Fruit fly (Drosophila melanogaster) whole organism, embryonic: ENCODE results near the gene Lcp65Aa.

ENCODE experiments used
- Adf1 ChIP-seq: fragments of 200-800 bp; sonication (Bioruptor generic); IDR thresholded peaks from 2 replicates; pipeline ENCODE4 v1.3.6; 2022; ENCODE audit warnings: missing biosample characterization, missing genetic modification characterization
- BEAF-32 ChIP-seq: fragments of 200-800 bp; sonication (Bioruptor generic); optimal IDR thresholded peaks from 3 replicates; lab custom pipeline; 2017; ENCODE audit warnings: missing biosample characterization, missing genetic modification characterization, mild to moderate bottlenecking, moderate library complexity, missing genetic modification reagents
- CG10274 ChIP-seq: fragments of 200-800 bp; sonication (Bioruptor generic); optimal IDR thresholded peaks from 3 replicates; lab custom pipeline; 2017; ENCODE audit warnings: missing biosample characterization, mild to moderate bottlenecking, missing genetic modification characterization
- CG10959 ChIP-seq: fragments of 200-800 bp; sonication (Bioruptor generic); IDR thresholded peaks from 2 replicates; pipeline ENCODE4 v1.3.6; 2022; ENCODE audit warnings: missing biosample characterization, missing genetic modification characterization
- CG11696 ChIP-seq: fragments of 200-800 bp; sonication (Bioruptor generic); IDR thresholded peaks from 2 replicates; pipeline ENCODE4 v1.3.6; 2022; ENCODE audit warnings: missing biosample characterization, missing genetic modification characterization
- CG12391 ChIP-seq: fragments of 200-800 bp; sonication (Bioruptor generic); optimal IDR thresholded peaks from 3 replicates; lab custom pipeline; 2018; ENCODE audit warnings: missing biosample characterization, mild to moderate bottlenecking, missing genetic modification characterization, moderate library complexity
- CG13287 ChIP-seq: fragments of 200-800 bp; sonication (Bioruptor generic); IDR thresholded peaks from 2 replicates; pipeline ENCODE4 v1.3.6; 2022; ENCODE audit warnings: missing biosample characterization, missing genetic modification characterization; ENCODE audit not compliant: partially characterized antibody
- CG14050 ChIP-seq: fragments of 200-800 bp; sonication (Bioruptor generic); IDR thresholded peaks from 3 replicates; pipeline ENCODE4 v1.3.6; 2022; ENCODE audit warnings: missing biosample characterization, missing genetic modification characterization
- CG14965 ChIP-seq: fragments of 200-800 bp; sonication (Bioruptor generic); optimal IDR thresholded peaks from 2 replicates; lab custom pipeline; 2016; ENCODE audit warnings: missing biosample characterization, missing genetic modification characterization, borderline replicate concordance
- CG15011 ChIP-seq: fragments of 200-800 bp; sonication (Bioruptor generic); optimal IDR thresholded peaks from 3 replicates; lab custom pipeline; 2018; ENCODE audit warnings: missing biosample characterization, mild to moderate bottlenecking, missing genetic modification characterization
- CG15514 ChIP-seq: fragments of 200-800 bp; sonication (Bioruptor generic); optimal IDR thresholded peaks from 3 replicates; lab custom pipeline; 2017; ENCODE audit warnings: missing biosample characterization, missing genetic modification characterization, mild to moderate bottlenecking, moderate library complexity, missing genetic modification reagents
- CG1647 ChIP-seq: fragments of 200-800 bp; sonication (Bioruptor generic); optimal IDR thresholded peaks from 3 replicates; lab custom pipeline; 2016; ENCODE audit warnings: missing biosample characterization, missing genetic modification characterization
- CG18011 ChIP-seq: fragments of 200-800 bp; sonication (Bioruptor generic); optimal IDR thresholded peaks from 2 replicates; lab custom pipeline; 2017; ENCODE audit warnings: missing biosample characterization, missing genetic modification characterization, mild to moderate bottlenecking, moderate library complexity, missing genotype
- CG18262 ChIP-seq: fragments of 200-800 bp; optimal IDR thresholded peaks from 3 replicates; lab custom pipeline; 2019; ENCODE audit warnings: missing biosample characterization, mild to moderate bottlenecking, missing genetic modification characterization, moderate library complexity
- CG18476 ChIP-seq: fragments of 200-800 bp; sonication (Bioruptor generic); optimal IDR thresholded peaks from 2 replicates; lab custom pipeline; 2016; ENCODE audit warnings: missing biosample characterization, mild to moderate bottlenecking, missing genetic modification characterization
- CG3163 ChIP-seq: fragments of 200-800 bp; sonication (Bioruptor generic); optimal IDR thresholded peaks from 3 replicates; lab custom pipeline; 2016; ENCODE audit warnings: missing biosample characterization, missing genetic modification characterization
- CG32532 ChIP-seq: fragments of 200-800 bp; sonication (Bioruptor generic); IDR thresholded peaks from 2 replicates; pipeline ENCODE4 v1.3.6; 2022; ENCODE audit warnings: missing biosample characterization, missing genetic modification characterization
- CG32767 ChIP-seq: fragments of 200-800 bp; sonication (Bioruptor generic); IDR thresholded peaks from 2 replicates; pipeline ENCODE4 v1.3.6; 2022; ENCODE audit warnings: missing biosample characterization, missing genetic modification characterization
- CG7987 ChIP-seq: fragments of 200-800 bp; sonication (Bioruptor generic); optimal IDR thresholded peaks from 2 replicates; lab custom pipeline; 2018; ENCODE audit warnings: missing biosample characterization, mild to moderate bottlenecking, missing genetic modification characterization, moderate library complexity
- CG8765 ChIP-seq: fragments of 200-800 bp; sonication (Bioruptor generic); IDR thresholded peaks from 2 replicates; pipeline ENCODE4 v1.3.6; 2022; ENCODE audit warnings: missing biosample characterization, missing genetic modification characterization
- Ets65A ChIP-seq: fragments of 200-800 bp; sonication (Bioruptor generic); peaks from one replicate; lab custom pipeline; 2016; ENCODE audit warnings: missing biosample characterization, missing genetic modification characterization
- HLH54F ChIP-seq: fragments of 200-800 bp; sonication (Bioruptor generic); optimal IDR thresholded peaks from 3 replicates; lab custom pipeline; 2016; ENCODE audit warnings: missing biosample characterization, missing genetic modification characterization
- Hsf ChIP-seq: fragments of 200-800 bp; sonication (Bioruptor generic); optimal IDR thresholded peaks from 3 replicates; lab custom pipeline; 2016; ENCODE audit warnings: missing biosample characterization, missing genetic modification characterization
- Lhr ChIP-seq: fragments of 200-800 bp; sonication (Bioruptor generic); optimal IDR thresholded peaks from 3 replicates; lab custom pipeline; 2017; ENCODE audit warnings: mild to moderate bottlenecking, missing biosample characterization, missing genetic modification reagents, missing genetic modification characterization
- MESR4 ChIP-seq: fragments of 200-800 bp; sonication (Bioruptor generic); optimal IDR thresholded peaks from 2 replicates; lab custom pipeline; 2018; ENCODE audit warnings: missing biosample characterization, mild to moderate bottlenecking, missing genetic modification characterization, moderate library complexity
- NfI ChIP-seq: fragments of 200-800 bp; sonication (Bioruptor generic); optimal IDR thresholded peaks from 3 replicates; lab custom pipeline; 2018; ENCODE audit warnings: missing biosample characterization, mild to moderate bottlenecking, missing genetic modification characterization, moderate library complexity
- Poxn ChIP-seq: fragments of 200-800 bp; sonication (Bioruptor generic); IDR thresholded peaks from 2 replicates; pipeline ENCODE4 v1.3.6; 2022; ENCODE audit warnings: missing biosample characterization, missing genetic modification characterization
- Ptx1 ChIP-seq: fragments of 200-800 bp; sonication (Bioruptor generic); IDR thresholded peaks from 2 replicates; pipeline ENCODE4 v1.3.6; 2022; ENCODE audit warnings: missing biosample characterization, missing genetic modification characterization
- Sry-β ChIP-seq: fragments of 200-800 bp; sonication (Bioruptor generic); optimal IDR thresholded peaks from 2 replicates; lab custom pipeline; 2018; ENCODE audit warnings: missing biosample characterization, mild to moderate bottlenecking, missing genetic modification characterization, moderate library complexity
- Xrp1 ChIP-seq: fragments of 200-800 bp; sonication (Bioruptor generic); IDR thresholded peaks from 2 replicates; pipeline ENCODE4 v1.3.6; 2022; ENCODE audit warnings: missing biosample characterization, missing genetic modification characterization
- bcd ChIP-seq: fragments of 200-800 bp; sonication (Bioruptor generic); optimal IDR thresholded peaks from 2 replicates; lab custom pipeline; 2017; ENCODE audit warnings: missing biosample characterization, mild to moderate bottlenecking, missing genetic modification characterization
- chm ChIP-seq: fragments of 200-800 bp; sonication (Bioruptor generic); IDR thresholded peaks from 2 replicates; pipeline ENCODE4 v1.3.6; 2022; ENCODE audit warnings: missing biosample characterization, missing genetic modification characterization
- chn ChIP-seq: fragments of 200-800 bp; sonication (Bioruptor generic); optimal IDR thresholded peaks from 2 replicates; lab custom pipeline; 2016; ENCODE audit warnings: missing biosample characterization, missing genetic modification characterization
- disco-r ChIP-seq: fragments of 200-800 bp; sonication (Bioruptor generic); optimal IDR thresholded peaks from 2 replicates; lab custom pipeline; 2016; ENCODE audit warnings: missing biosample characterization, missing genetic modification characterization
- ems ChIP-seq: fragments of 200-800 bp; sonication (Bioruptor generic); optimal IDR thresholded peaks from 3 replicates; lab custom pipeline; 2016; ENCODE audit warnings: missing biosample characterization, missing genetic modification characterization
- ham ChIP-seq: fragments of 200-800 bp; sonication (Bioruptor generic); IDR thresholded peaks from 2 replicates; pipeline ENCODE4 v1.3.6; 2022; ENCODE audit warnings: missing biosample characterization, missing genetic modification characterization
- hb ChIP-seq: fragments of 200-800 bp; sonication (Bioruptor generic); IDR thresholded peaks from 3 replicates; pipeline ENCODE4 v1.3.6; 2022; ENCODE audit warnings: missing biosample characterization, missing genetic modification characterization; ENCODE audit not compliant: partially characterized antibody
- hbn ChIP-seq: fragments of 200-800 bp; sonication (Bioruptor generic); IDR thresholded peaks from 2 replicates; pipeline ENCODE4 v1.3.6; 2022; ENCODE audit warnings: missing biosample characterization, missing genetic modification characterization; ENCODE audit not compliant: partially characterized antibody
- ind ChIP-seq: fragments of 200-800 bp; sonication (Bioruptor generic); optimal IDR thresholded peaks from 3 replicates; lab custom pipeline; 2016; ENCODE audit warnings: missing biosample characterization, missing genetic modification characterization
- mam ChIP-seq: fragments of 200-800 bp; sonication (Bioruptor generic); optimal IDR thresholded peaks from 3 replicates; lab custom pipeline; 2016; ENCODE audit warnings: missing biosample characterization, missing genetic modification characterization
- mirr ChIP-seq: fragments of 200-800 bp; sonication (Bioruptor generic); optimal IDR thresholded peaks from 3 replicates; lab custom pipeline; 2018; ENCODE audit warnings: missing biosample characterization, mild to moderate bottlenecking, missing genetic modification characterization
- nerfin-2 ChIP-seq: fragments of 200-800 bp; sonication (Bioruptor generic); IDR thresholded peaks from 2 replicates; pipeline ENCODE4 v1.3.6; 2022; ENCODE audit warnings: missing biosample characterization, missing genetic modification characterization; ENCODE audit not compliant: partially characterized antibody
- pum ChIP-seq: fragments of 200-800 bp; sonication (Bioruptor generic); optimal IDR thresholded peaks from 2 replicates; lab custom pipeline; 2016; ENCODE audit warnings: missing biosample characterization, missing genetic modification characterization
- run ChIP-seq: fragments of 200-800 bp; sonication (Bioruptor generic); optimal IDR thresholded peaks from 3 replicates; lab custom pipeline; 2018; ENCODE audit warnings: missing biosample characterization, mild to moderate bottlenecking, missing genetic modification characterization
- sd ChIP-seq: fragments of 200-800 bp; sonication (Bioruptor generic); optimal IDR thresholded peaks from 3 replicates; lab custom pipeline; 2018; ENCODE audit warnings: missing biosample characterization, mild to moderate bottlenecking, missing genetic modification characterization, moderate library complexity
- sens-2 ChIP-seq: fragments of 200-800 bp; sonication (Bioruptor generic); IDR thresholded peaks from 2 replicates; pipeline ENCODE4 v1.3.6; 2022; ENCODE audit warnings: missing biosample characterization, missing genetic modification characterization
- sna ChIP-seq: fragments of 200-800 bp; sonication (Bioruptor generic); IDR thresholded peaks from 2 replicates; pipeline ENCODE4 v1.3.6; 2022; ENCODE audit warnings: missing biosample characterization, missing genetic modification characterization; ENCODE audit not compliant: partially characterized antibody
- sug ChIP-seq: fragments of 200-800 bp; optimal IDR thresholded peaks from 2 replicates; lab custom pipeline; 2019; ENCODE audit warnings: missing biosample characterization, mild to moderate bottlenecking, missing genetic modification characterization, moderate library complexity
- tup ChIP-seq: fragments of 200-800 bp; sonication (Bioruptor generic); optimal IDR thresholded peaks from 2 replicates; lab custom pipeline; 2016; ENCODE audit warnings: missing biosample characterization, mild to moderate bottlenecking, missing genetic modification characterization, moderate library complexity
- wor ChIP-seq: fragments of 200-800 bp; sonication (Bioruptor generic); IDR thresholded peaks from 2 replicates; pipeline ENCODE4 v1.3.6; 2022; ENCODE audit warnings: missing biosample characterization, missing genetic modification characterization

The Lcp65Aa gene

dm6 chr3L:6184884-6185438, 33.9 kb downstream of the Lcp65Aa start, which contains the start of the genes D19B and CG43293 (continued):
- TF ChIP-seq Lhr (GFP tag; lab: Kevin White, UChicago), result peak; percentile 63
- peak; percentile 84 for TF ChIP-seq CG32767 (GFP tag; lab: Robert Waterston, UW)
- peak; percentile 93 for TF ChIP-seq ind (GFP tag; lab: Kevin White, UChicago)
- TF ChIP-seq CG15011, result no peak
- TF ChIP-seq run, result no peak
- TF ChIP-seq HLH54F, result peak; percentile 91
- peak; percentile 91 for TF ChIP-seq CG7987
- peak; percentile 97 for TF ChIP-seq chm (GFP tag; lab: Robert Waterston, UW)
- TF ChIP-seq CG32532 (GFP tag; lab: Robert Waterston, UW), result peak; percentile 97
- peak; percentile 80 for TF ChIP-seq CG10274 (GFP tag; lab: Kevin White, UChicago)
- TF ChIP-seq CG11696 (GFP tag; lab: Robert Waterston, UW), result peak; percentile 99
- TF ChIP-seq CG13287 (GFP tag; lab: Robert Waterston, UW), result peak; percentile 79
- peak; percentile 84 for TF ChIP-seq Sry-β (GFP tag; lab: Kevin White, UChicago)
- peak; percentile 79 for TF ChIP-seq wor
- TF ChIP-seq ham (GFP tag; lab: Robert Waterston, UW), result peak; percentile 72; the same call in 1 of the 2 replicates
- TF ChIP-seq Adf1, result peak; percentile 80
- TF ChIP-seq hb (GFP tag; lab: Robert Waterston, UW), result no peak
- TF ChIP-seq CG18262, result peak; percentile 85
- TF ChIP-seq sna, result peak; percentile 54; the same call in 1 of the 2 replicates
- peak; percentile 98 for TF ChIP-seq Ets65A (GFP tag; lab: Kevin White, UChicago)
- TF ChIP-seq tup, result peak; percentile 84
- peak; percentile 80 for TF ChIP-seq pum (GFP tag; lab: Kevin White, UChicago)
- TF ChIP-seq Poxn, result peak; percentile 73
- peak; percentile 43 for TF ChIP-seq BEAF-32 (GFP tag; lab: Kevin White, UChicago)
- peak; percentile 82 for TF ChIP-seq CG18011 (GFP tag; lab: Kevin White, UChicago)
- TF ChIP-seq hbn (GFP tag; lab: Robert Waterston, UW), result peak; percentile 45; the same call in 1 of the 2 replicates
- TF ChIP-seq Xrp1, result peak; percentile 95
- TF ChIP-seq CG3163, result peak; percentile 65
- TF ChIP-seq sens-2 (GFP tag; lab: Robert Waterston, UW), result peak; percentile 64
- TF ChIP-seq CG12391 (tag; lab: Kevin White, UChicago), result peak; percentile 92
- TF ChIP-seq CG10959 (GFP tag; lab: Robert Waterston, UW), result peak; percentile 81
- TF ChIP-seq Hsf (GFP tag; lab: Kevin White, UChicago), result peak; percentile 86
- peak; percentile 85 for TF ChIP-seq CG15514
- peak; percentile 96 for TF ChIP-seq chn (GFP tag; lab: Kevin White, UChicago)
- peak; percentile 63; the same call in 1 of the 2 replicates for TF ChIP-seq CG8765
- peak; percentile 89 for TF ChIP-seq bcd (GFP tag; lab: Kevin White, UChicago)
- peak; percentile 92 for TF ChIP-seq MESR4 (GFP tag; lab: Kevin White, UChicago)
- TF ChIP-seq ems (GFP tag; lab: Kevin White, UChicago), result peak; percentile 89
- TF ChIP-seq sd, result peak; percentile 75
- TF ChIP-seq CG14050 (GFP tag; lab: Robert Waterston, UW), result peak; percentile 82
- peak; percentile 74 for TF ChIP-seq CG18476
- peak; percentile 79 for TF ChIP-seq mirr
- peak; percentile 83 for TF ChIP-seq CG1647 (GFP tag; lab: Kevin White, UChicago)
- peak; percentile 80 for TF ChIP-seq sug (tag; lab: Kevin White, UChicago)
- TF ChIP-seq disco-r, result peak; percentile 57
- peak; percentile 94 for TF ChIP-seq mam (GFP tag; lab: Kevin White, UChicago)
- TF ChIP-seq NfI (GFP tag; lab: Kevin White, UChicago), result peak; percentile 91
- TF ChIP-seq CG14965 (GFP tag; lab: Kevin White, UChicago), result no peak
- TF ChIP-seq nerfin-2 (GFP tag; lab: Robert Waterston, UW), result peak; percentile 77
- peak; percentile 94 for TF ChIP-seq Ptx1 (GFP tag; lab: Robert Waterston, UW)
